Worm (Caenorhabditis elegans): ENCODE results near the gene K09C8.2.

- TF ChIP-seq nhr-76 (tag; optimal IDR thresholded peaks at IDR 0.05) (no peak), elt-3 (tag; optimal IDR thresholded peaks at IDR 0.05) (no peak), mab-5 (tag; optimal IDR thresholded peaks at IDR 0.05) (no peak), nhr-12 (tag; optimal IDR thresholded peaks at IDR 0.05) (no peak), elt-1 (tag; optimal IDR thresholded peaks at IDR 0.05; ENCODE audit: borderline replicate concordance, insufficient read depth) (no peak)
These were observed at the start of gene K09C8.2 for ce11 chrX:10959136-10959535.
